Fruit fly (Drosophila melanogaster) whole organism, adult: ENCODE data around the gene Rdh.

Experiments
- CG11617 ChIP-seq: fragments of 200-800 bp; sonication (Bioruptor generic); optimal IDR thresholded peaks from 2 replicates; lab custom pipeline; 2017; ENCODE audit warnings: mild to moderate bottlenecking, missing biosample characterization, missing genetic modification reagents, missing genetic modification characterization
- CG12768 ChIP-seq: fragments of 200-800 bp; sonication (Bioruptor generic); optimal IDR thresholded peaks from 2 replicates; lab custom pipeline; 2017; ENCODE audit warnings: missing biosample characterization, missing genetic modification characterization, mild to moderate bottlenecking, moderate library complexity, missing genetic modification reagents
- CG14711 ChIP-seq: fragments of 200-800 bp; sonication (Bioruptor generic); optimal IDR thresholded peaks from 2 replicates; lab custom pipeline; 2018; ENCODE audit warnings: missing biosample characterization, mild to moderate bottlenecking, missing genetic modification characterization, moderate library complexity
- CG1620 ChIP-seq: fragments of 200-800 bp; sonication (Bioruptor generic); optimal IDR thresholded peaks from 2 replicates; lab custom pipeline; 2016; ENCODE audit warnings: missing biosample characterization, missing genetic modification characterization
- CG33017 ChIP-seq: fragments of 200-800 bp; sonication (Bioruptor generic); optimal IDR thresholded peaks from 2 replicates; lab custom pipeline; 2018; ENCODE audit warnings: missing biosample characterization, mild to moderate bottlenecking, missing genetic modification characterization, moderate library complexity
- CG5204 ChIP-seq: fragments of 200-800 bp; sonication (Bioruptor generic); optimal IDR thresholded peaks from 2 replicates; lab custom pipeline; 2016; ENCODE audit warnings: missing biosample characterization, missing genetic modification characterization
- CG7045 ChIP-seq: fragments of 200-800 bp; sonication (Bioruptor generic); optimal IDR thresholded peaks from 2 replicates; lab custom pipeline; 2017; ENCODE audit warnings: missing biosample characterization, mild to moderate bottlenecking, missing genetic modification characterization
- CG7101 ChIP-seq: fragments of 200-800 bp; sonication (Bioruptor generic); optimal IDR thresholded peaks from 2 replicates; lab custom pipeline; 2018; ENCODE audit warnings: missing biosample characterization, mild to moderate bottlenecking, missing genetic modification characterization, moderate library complexity
- Clk ChIP-seq: fragments of 200-800 bp; sonication (Bioruptor generic); optimal IDR thresholded peaks from 2 replicates; lab custom pipeline; 2017; ENCODE audit warnings: missing biosample characterization, missing genetic modification characterization
- Crg-1 ChIP-seq: fragments of 200-800 bp; sonication (Bioruptor generic); optimal IDR thresholded peaks from 2 replicates; lab custom pipeline; 2016; ENCODE audit warnings: missing biosample characterization, missing genetic modification characterization
- Hr96 ChIP-seq: fragments of 200-800 bp; sonication (Bioruptor generic); optimal IDR thresholded peaks from 2 replicates; lab custom pipeline; 2016; ENCODE audit warnings: missing biosample characterization, missing genetic modification characterization
- Mnt ChIP-seq: fragments of 200-800 bp; sonication (Bioruptor generic); optimal IDR thresholded peaks from 2 replicates; lab custom pipeline; 2016; ENCODE audit warnings: missing biosample characterization, mild to moderate bottlenecking, missing genetic modification characterization
- bab1 ChIP-seq: fragments of 200-800 bp; sonication (Bioruptor generic); optimal IDR thresholded peaks from 3 replicates; lab custom pipeline; 2019; ENCODE audit warnings: missing biosample characterization, mild to moderate bottlenecking, missing genetic modification characterization, moderate library complexity
- cic ChIP-seq: fragments of 200-800 bp; sonication (Bioruptor generic); optimal IDR thresholded peaks from 2 replicates; lab custom pipeline; 2017; ENCODE audit warnings: missing biosample characterization, mild to moderate bottlenecking, missing genetic modification characterization, moderate library complexity
- cnc ChIP-seq, 2 experiments: fragments of >200 bp; optimal IDR thresholded peaks; 2 replicates each; lab custom pipeline; 2017
- kay ChIP-seq: fragments of 200-800 bp; sonication (Bioruptor generic); peaks from one replicate; lab custom pipeline; 2016; ENCODE audit warnings: missing biosample characterization, missing genetic modification characterization, borderline replicate concordance
- ovo ChIP-seq: fragments of 200-800 bp; sonication (Bioruptor generic); optimal IDR thresholded peaks from 2 replicates; lab custom pipeline; 2016; ENCODE audit warnings: missing biosample characterization, missing genetic modification characterization
- pad ChIP-seq: fragments of 200-800 bp; sonication (Bioruptor generic); optimal IDR thresholded peaks from 3 replicates; lab custom pipeline; 2017; ENCODE audit warnings: missing biosample characterization, missing genetic modification characterization, mild to moderate bottlenecking, moderate library complexity, missing genetic modification reagents
- tj ChIP-seq: fragments of 200-800 bp; sonication (Bioruptor generic); optimal IDR thresholded peaks from 3 replicates; lab custom pipeline; 2017; ENCODE audit warnings: missing biosample characterization, mild to moderate bottlenecking, missing genetic modification characterization, moderate library complexity
- toe ChIP-seq: fragments of 200-800 bp; sonication (Bioruptor generic); optimal IDR thresholded peaks from 2 replicates; lab custom pipeline; 2016; ENCODE audit warnings: missing biosample characterization, missing genetic modification characterization

The Rdh gene

DNA sequence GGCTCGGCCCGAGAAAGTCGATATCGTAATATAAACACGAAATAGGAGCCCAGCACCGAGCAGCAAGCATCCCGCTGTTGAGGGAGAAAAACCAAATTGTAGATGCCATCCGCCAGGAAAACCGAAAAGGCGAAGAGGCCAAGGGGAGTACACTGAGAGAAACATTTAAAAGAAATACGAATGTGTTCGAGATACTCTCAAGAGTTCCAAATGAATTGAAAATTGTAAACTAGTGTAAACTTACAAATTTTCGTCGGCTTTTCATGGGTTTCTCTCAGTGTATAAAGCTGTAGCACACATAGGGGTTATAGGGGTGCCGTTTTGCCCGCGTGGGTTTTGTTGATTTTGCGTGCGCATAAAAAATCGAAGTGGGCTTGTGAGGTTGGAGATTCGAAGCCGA is 22.6 kb upstream of the Rdh start:
- TF ChIP-seq toe (GFP tag; lab: Kevin White, UChicago) (no peak), pad (GFP tag; lab: Kevin White, UChicago) (no peak), CG7101 (peak; percentile 26), CG12768 (no peak), bab1 (GFP tag; lab: Kevin White, UChicago) (no peak), Hr96 (peak; percentile 63), Crg-1 (no peak), CG33017 (peak; percentile 44), CG11617 (GFP tag; lab: Kevin White, UChicago) (peak; percentile 7), cic (GFP tag; lab: Kevin White, UChicago) (peak; percentile 38), Mnt (GFP tag; lab: Kevin White, UChicago) (no peak), Clk (GFP tag; lab: Kevin White, UChicago) (no peak), CG5204 (GFP tag; lab: Kevin White, UChicago) (peak; percentile 41), cnc (optimal IDR thresholded peaks at IDR 0.05; lab: Kevin White, UChicago) (no peak), CG14711 (tag; lab: Kevin White, UChicago) (no peak), CG7045 (GFP tag; lab: Kevin White, UChicago) (no peak), ovo (GFP tag; lab: Kevin White, UChicago) (no peak), kay (GFP tag; lab: Kevin White, UChicago) (no peak), CG1620 (GFP tag; lab: Kevin White, UChicago) (no peak), tj (GFP tag; lab: Kevin White, UChicago) (peak; percentile 3)

DNA sequence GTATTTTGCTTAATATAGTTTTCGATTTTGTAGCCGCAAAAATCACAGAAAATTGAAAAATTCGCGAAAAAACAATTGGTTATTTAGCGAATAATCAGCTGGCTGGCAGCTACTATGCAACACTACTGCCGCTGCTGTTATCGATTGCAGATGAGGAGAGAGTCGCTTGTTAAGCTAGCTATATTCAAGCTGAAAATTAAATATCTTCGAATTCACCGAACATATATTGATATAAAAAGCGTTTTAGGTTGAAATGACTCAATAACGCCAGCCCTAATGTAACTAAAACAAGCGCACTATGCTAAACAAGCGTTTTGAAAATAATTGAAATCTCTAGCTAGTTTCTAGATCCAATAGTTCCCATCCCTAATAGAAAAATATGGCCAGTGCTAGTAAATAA is 18.9 kb upstream of the Rdh start, which contains the start of the genes CG32264, ntc and IntS10:
CG32264 (minus strand) TSS at position 130 of the 400 bp plus-strand sequence.
ntc (minus strand) TSS at position 130 of the 400 bp plus-strand sequence.
IntS10 (plus strand) TSS at position 381 of the 400 bp plus-strand sequence.
- TF ChIP-seq Clk (GFP tag; lab: Kevin White, UChicago) (peak; percentile 71), ovo (GFP tag; lab: Kevin White, UChicago) (peak; percentile 12), CG5204 (GFP tag; lab: Kevin White, UChicago) (no peak), tj (GFP tag; lab: Kevin White, UChicago) (peak; percentile 44), CG7101 (peak; percentile 81), CG33017 (peak; percentile 60), Crg-1 (peak; percentile 87), CG14711 (tag; lab: Kevin White, UChicago) (peak; percentile 71), Mnt (GFP tag; lab: Kevin White, UChicago) (peak; percentile 80), CG11617 (GFP tag; lab: Kevin White, UChicago) (peak; percentile 80), cic (GFP tag; lab: Kevin White, UChicago) (peak; percentile 44), kay (GFP tag; lab: Kevin White, UChicago) (no peak), CG12768 (peak; percentile 83), toe (GFP tag; lab: Kevin White, UChicago) (peak; percentile 92), Hr96 (peak; percentile 84), bab1 (GFP tag; lab: Kevin White, UChicago) (peak; percentile 71), cnc (optimal IDR thresholded peaks at IDR 0.05; lab: Kevin White, UChicago) (no peak), pad (GFP tag; lab: Kevin White, UChicago) (peak; percentile 73), CG1620 (GFP tag; lab: Kevin White, UChicago) (peak; percentile 91), CG7045 (GFP tag; lab: Kevin White, UChicago) (peak; percentile 67)

dm6 chr3L:3809943-3810342 is 15.3 kb upstream of the Rdh start, which contains the start of gene CG32262:
Gene CG32262 (minus strand): TSS chr3L:3810196.
- no peak for TF ChIP-seq CG1620 (GFP tag; lab: Kevin White, UChicago)
- no peak for TF ChIP-seq Hr96
- TF ChIP-seq cnc (optimal IDR thresholded peaks at IDR 0.05; lab: Kevin White, UChicago), result no peak
- no peak for TF ChIP-seq kay (GFP tag; lab: Kevin White, UChicago)
- TF ChIP-seq CG7101, result no peak
- TF ChIP-seq bab1 (GFP tag; lab: Kevin White, UChicago), result peak; percentile 29
- TF ChIP-seq Mnt (GFP tag; lab: Kevin White, UChicago), result peak; percentile 28
- TF ChIP-seq CG12768, result no peak
- no peak for TF ChIP-seq CG5204 (GFP tag; lab: Kevin White, UChicago)
- no peak for TF ChIP-seq CG14711 (tag; lab: Kevin White, UChicago)
- TF ChIP-seq Crg-1, result no peak
- no peak for TF ChIP-seq CG33017
- no peak for TF ChIP-seq toe (GFP tag; lab: Kevin White, UChicago)

DNA sequence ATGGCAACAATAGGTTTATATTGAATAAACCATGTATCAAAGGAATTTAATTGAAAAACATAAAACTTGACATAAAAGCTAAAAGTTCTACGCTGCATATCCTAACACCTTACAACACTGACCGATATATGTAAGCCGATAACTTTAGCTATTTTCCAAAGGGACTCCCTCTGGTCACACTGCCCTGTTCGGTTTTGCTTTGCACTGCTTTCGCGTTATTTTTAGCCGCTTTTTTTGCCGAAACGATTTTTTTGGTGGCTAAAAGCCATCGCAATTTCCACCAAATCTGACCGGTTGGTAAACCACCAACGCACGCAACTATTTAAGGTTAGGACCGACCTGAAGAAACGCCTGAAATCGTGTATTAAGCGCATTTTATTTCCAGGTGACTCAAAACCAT is 14.2 kb upstream of the Rdh start, which contains the start of the genes CG32263 and PIG-B:
CG32263 (minus strand) TSS at position 26 of the 400 bp plus-strand sequence.
PIG-B (plus strand) TSS at position 175 of the 400 bp plus-strand sequence.
- TF ChIP-seq bab1 (GFP tag; lab: Kevin White, UChicago) (peak; percentile 33), ovo (GFP tag; lab: Kevin White, UChicago) (no peak), CG5204 (GFP tag; lab: Kevin White, UChicago) (no peak), Hr96 (no peak), CG7045 (GFP tag; lab: Kevin White, UChicago) (no peak), CG11617 (GFP tag; lab: Kevin White, UChicago) (no peak), CG14711 (tag; lab: Kevin White, UChicago) (peak; percentile 7), CG7101 (peak; percentile 1), CG12768 (no peak), pad (GFP tag; lab: Kevin White, UChicago) (peak; percentile 4), toe (GFP tag; lab: Kevin White, UChicago) (no peak), cnc (optimal IDR thresholded peaks at IDR 0.05; lab: Kevin White, UChicago) (no peak), cic (GFP tag; lab: Kevin White, UChicago) (no peak), Crg-1 (no peak), CG33017 (no peak), Clk (GFP tag; lab: Kevin White, UChicago) (no peak), tj (GFP tag; lab: Kevin White, UChicago) (peak; percentile 1), CG1620 (GFP tag; lab: Kevin White, UChicago) (no peak), Mnt (GFP tag; lab: Kevin White, UChicago) (peak; percentile 8), kay (GFP tag; lab: Kevin White, UChicago) (no peak)
